Fruit fly (Drosophila melanogaster) whole organism, prepupa: ENCODE measurements around the gene tyf.
A peak's percentile ranks its signal among the peaks of the same experiment; 100 is the strongest.

Experiments used
- CG15336 ChIP-seq: fragments of 200-800 bp; sonication (Bioruptor generic); IDR thresholded peaks from 2 replicates; pipeline ENCODE4 v1.3.6; 2022; ENCODE audit warnings: missing biosample characterization, missing genetic modification characterization
- CG16779 ChIP-seq: fragments of 200-800 bp; sonication (Bioruptor generic); optimal IDR thresholded peaks from 3 replicates; lab custom pipeline; 2017; ENCODE audit warnings: missing biosample characterization, mild to moderate bottlenecking, missing genetic modification characterization
- CG6792 ChIP-seq: fragments of 200-800 bp; sonication (Bioruptor generic); optimal IDR thresholded peaks from 3 replicates; lab custom pipeline; 2016; ENCODE audit warnings: missing biosample characterization, missing genetic modification characterization

dm6 chrX:4175805-4176204, 59.0 kb downstream of the tyf start:
- TF ChIP-seq CG16779 (tag; lab: Kevin White, UChicago) (no peak), CG15336 (GFP tag; lab: Robert Waterston, UW) (peak; percentile 44; the same call in 1 of the 2 replicates), CG6792 (GFP tag; lab: Kevin White, UChicago) (peak; percentile 71)
